Worm (Caenorhabditis elegans) whole organism, midembryonic: ENCODE results near the gene iff-1.
A peak's percentile ranks its signal among the peaks of the same experiment; 100 is the strongest.

Experiments
- T22C8.4 ChIP-seq: fragments of 200-800 bp; sonication (Bioruptor generic); IDR thresholded peaks from 2 replicates; pipeline ENCODE4 v1.3.6; 2022; ENCODE audit warnings: missing genetic modification characterization, missing compliant biosample characterization
- cog-1 ChIP-seq: sonication (generic microtip); optimal IDR thresholded peaks from 2 replicates; lab custom pipeline; 2016; ENCODE audit warnings: missing genetic modification characterization, missing compliant biosample characterization
- flt-1 ChIP-seq: fragments of 200-800 bp; sonication (Bioruptor generic); IDR thresholded peaks from 2 replicates; pipeline ENCODE4 v1.3.6; 2022; ENCODE audit warnings: missing genetic modification characterization, missing compliant biosample characterization
- klf-2 ChIP-seq: fragments of 200-800 bp; sonication (Bioruptor generic); conservative IDR thresholded peaks from 2 replicates; pipeline ENCODE4 v1.3.6; 2022; ENCODE audit warnings: missing genetic modification reagents, missing genetic modification characterization, missing compliant biosample characterization
- med-1 ChIP-seq: sonication (generic microtip); optimal IDR thresholded peaks from 2 replicates; lab custom pipeline; 2017; ENCODE audit warnings: missing genetic modification characterization, mild to moderate bottlenecking, missing compliant biosample characterization, antibody characterized with exemption, missing genetic modification reagents; ENCODE audit not compliant: insufficient read depth
- ref-1 ChIP-seq: fragments of 200-800 bp; sonication (Bioruptor generic); conservative IDR thresholded peaks from 2 replicates; pipeline ENCODE4 v1.3.6; 2022; ENCODE audit warnings: missing genetic modification reagents, missing genetic modification characterization, missing compliant biosample characterization
- tab-1 ChIP-seq: fragments of 200-800 bp; sonication (Bioruptor generic); IDR thresholded peaks from 2 replicates; pipeline ENCODE4 v1.3.6; 2022; ENCODE audit warnings: missing genetic modification characterization, missing compliant biosample characterization
- ztf-23 ChIP-seq: fragments of 200-800 bp; sonication (Bioruptor generic); IDR thresholded peaks from 2 replicates; pipeline ENCODE4 v1.3.6; 2022; ENCODE audit warnings: missing genetic modification reagents, missing genetic modification characterization, missing compliant biosample characterization
- ztf-29 ChIP-seq: fragments of 200-800 bp; sonication (Bioruptor generic); IDR thresholded peaks from 2 replicates; pipeline ENCODE4 v1.3.6; 2022; ENCODE audit warnings: missing genetic modification reagents, missing genetic modification characterization, missing compliant biosample characterization

The iff-1 gene

ce11 chrIII:9697886-9698285 is 49.1 kb downstream of the iff-1 start:
- TF ChIP-seq ztf-29 (no peak), cog-1 (tag; lab: Kevin White, UChicago) (no peak), T22C8.4 (GFP tag; lab: Robert Waterston, UW) (no peak), flt-1 (GFP tag; lab: Robert Waterston, UW) (no peak), med-1 (GFP tag; lab: Kevin White, UChicago) (no peak), klf-2 (GFP tag; lab: Robert Waterston, UW) (no peak), ref-1 (no peak), ztf-23 (no peak), tab-1 (no peak)

ce11 chrIII:9697323-9697722 is 49.7 kb downstream of the iff-1 start:
- no peak for TF ChIP-seq tab-1
- TF ChIP-seq klf-2 (GFP tag; lab: Robert Waterston, UW), result no peak
- peak; percentile 55; the same call in 1 of the 2 replicates for TF ChIP-seq flt-1 (GFP tag; lab: Robert Waterston, UW)
- TF ChIP-seq ztf-29, result no peak

ce11 chrIII:9696417-9696816 is 50.6 kb downstream of the iff-1 start, which contains the start of gene bud-31:
Gene bud-31, minus strand, starts transcription at chrIII:9696517.
- TF ChIP-seq ref-1 (no peak), tab-1 (no peak), ztf-23 (no peak), cog-1 (tag; lab: Kevin White, UChicago) (no peak), flt-1 (GFP tag; lab: Robert Waterston, UW) (no peak), klf-2 (GFP tag; lab: Robert Waterston, UW) (no peak), ztf-29 (no peak), T22C8.4 (GFP tag; lab: Robert Waterston, UW) (no peak), med-1 (GFP tag; lab: Kevin White, UChicago) (no peak)
